Fruit fly (Drosophila melanogaster) whole organism, pupa: ENCODE data around the gene Ip259.

ENCODE experiments used
- CG15710 ChIP-seq: fragments of 200-800 bp; sonication (Bioruptor generic); optimal IDR thresholded peaks from 2 replicates; lab custom pipeline; 2018; ENCODE audit warnings: missing biosample characterization, mild to moderate bottlenecking, missing genetic modification characterization, moderate library complexity
- CG34367 ChIP-seq: fragments of 200-800 bp; sonication (Bioruptor generic); optimal IDR thresholded peaks from 2 replicates; lab custom pipeline; 2018; ENCODE audit warnings: missing biosample characterization, mild to moderate bottlenecking, missing genetic modification characterization
- CG4496 ChIP-seq: fragments of 200-800 bp; sonication (Bioruptor generic); IDR thresholded peaks from 3 replicates; pipeline ENCODE4 v1.3.6; 2022; ENCODE audit warnings: missing biosample characterization, missing genetic modification characterization
- CG8159 ChIP-seq: fragments of 200-800 bp; sonication (Bioruptor generic); optimal IDR thresholded peaks from 3 replicates; lab custom pipeline; 2018; ENCODE audit warnings: missing biosample characterization, mild to moderate bottlenecking, missing genetic modification characterization, moderate library complexity

DNA sequence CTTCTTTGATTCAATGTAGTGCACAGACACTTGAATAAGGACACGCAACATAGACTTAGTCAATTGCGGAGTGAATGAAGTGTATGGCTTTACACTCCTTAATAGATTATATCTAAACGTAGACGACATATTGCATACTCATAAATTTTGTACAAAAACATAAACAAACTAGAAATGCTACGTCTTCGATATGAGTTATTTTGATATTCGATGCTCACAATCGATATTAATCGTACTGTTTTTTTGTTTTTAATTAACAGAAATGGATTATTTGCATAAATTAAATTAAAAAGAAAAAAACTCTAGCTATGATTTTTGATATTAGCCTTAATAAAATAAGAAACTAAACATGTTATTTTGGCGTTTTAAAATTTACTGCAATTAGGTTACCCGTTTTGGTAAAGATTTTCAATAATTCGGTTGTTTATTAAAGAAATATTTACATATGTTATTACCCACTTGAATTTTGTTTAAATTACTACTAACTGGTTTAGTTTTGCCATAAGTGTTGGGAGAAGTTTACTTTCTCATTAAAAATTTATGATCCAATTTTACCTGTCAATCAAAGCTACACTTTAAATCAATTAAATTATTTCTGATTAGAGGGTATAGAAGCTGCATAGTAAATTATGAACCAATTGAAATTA, 3.0 kb upstream of the Ip259 start, which contains the start of the genes CG17768, LSm-4 and Ir31a:
- no peak for TF ChIP-seq CG15710 (tag; lab: Kevin White, UChicago)
- TF ChIP-seq CG34367 (tag; lab: Kevin White, UChicago) = no peak
- TF ChIP-seq CG4496 (GFP tag; lab: Robert Waterston, UW) = no peak
- no peak for TF ChIP-seq CG8159 (tag; lab: Kevin White, UChicago)
